Fruit fly (Drosophila melanogaster) whole organism, embryonic: ENCODE data around the gene HINT1.
A peak's percentile ranks its signal among the peaks of the same experiment; 100 is the strongest.

Experiments
- ATbp ChIP-seq: fragments of 200-800 bp; sonication (Bioruptor generic); optimal IDR thresholded peaks from 2 replicates; lab custom pipeline; 2017; ENCODE audit warnings: missing biosample characterization, mild to moderate bottlenecking, missing genetic modification characterization, missing genetic modification reagents
- Abd-B ChIP-seq: fragments of 200-800 bp; sonication (Bioruptor generic); optimal IDR thresholded peaks from 2 replicates; lab custom pipeline; 2018; ENCODE audit warnings: missing biosample characterization, mild to moderate bottlenecking, missing genetic modification characterization, moderate library complexity
- Bdp1 ChIP-seq: fragments of 200-800 bp; sonication (Bioruptor generic); optimal IDR thresholded peaks from 3 replicates; lab custom pipeline; 2016; ENCODE audit warnings: missing biosample characterization, missing genetic modification characterization
- CG1233 ChIP-seq: fragments of 200-800 bp; sonication (Bioruptor generic); optimal IDR thresholded peaks from 4 replicates; lab custom pipeline; 2018; ENCODE audit warnings: missing biosample characterization, mild to moderate bottlenecking, missing genetic modification characterization
- CG12744 ChIP-seq: fragments of 200-800 bp; sonication (Bioruptor generic); optimal IDR thresholded peaks from 2 replicates; lab custom pipeline; 2016; ENCODE audit warnings: missing biosample characterization, missing genetic modification characterization
- CG13624 ChIP-seq: fragments of 200-800 bp; sonication (Bioruptor generic); optimal IDR thresholded peaks from 2 replicates; lab custom pipeline; 2016; ENCODE audit warnings: missing biosample characterization, missing genetic modification characterization
- CG13775 ChIP-seq: fragments of 200-800 bp; sonication (Bioruptor generic); optimal IDR thresholded peaks from 3 replicates; lab custom pipeline; 2017; ENCODE audit warnings: missing biosample characterization, mild to moderate bottlenecking, missing genetic modification characterization
- CG14667 ChIP-seq: fragments of 200-800 bp; sonication (Bioruptor generic); IDR thresholded peaks from 2 replicates; pipeline ENCODE4 v1.3.6; 2022; ENCODE audit warnings: missing biosample characterization, missing genetic modification characterization
- CG16779 ChIP-seq: fragments of 200-800 bp; sonication (Bioruptor generic); IDR thresholded peaks from 2 replicates; pipeline ENCODE4 v1.3.6; 2022; ENCODE audit warnings: missing biosample characterization, missing genetic modification characterization
- CG17186 ChIP-seq: fragments of 200-800 bp; sonication (Bioruptor generic); optimal IDR thresholded peaks from 3 replicates; lab custom pipeline; 2017; ENCODE audit warnings: missing biosample characterization, missing genetic modification reagents, missing genetic modification characterization
- CG17328 ChIP-seq: fragments of 200-800 bp; sonication (Bioruptor generic); IDR thresholded peaks from 2 replicates; pipeline ENCODE4 v1.3.6; 2022; ENCODE audit warnings: missing biosample characterization, missing genetic modification characterization
- CG17568 ChIP-seq: fragments of 200-800 bp; sonication (Bioruptor generic); optimal IDR thresholded peaks from 2 replicates; lab custom pipeline; 2018; ENCODE audit warnings: missing biosample characterization, mild to moderate bottlenecking, missing genetic modification characterization, moderate library complexity
- CG1792 ChIP-seq: fragments of 200-800 bp; sonication (Bioruptor generic); optimal IDR thresholded peaks from 2 replicates; lab custom pipeline; 2016; ENCODE audit warnings: missing biosample characterization, missing genetic modification characterization
- CG18476 ChIP-seq: fragments of 200-800 bp; sonication (Bioruptor generic); optimal IDR thresholded peaks from 2 replicates; lab custom pipeline; 2016; ENCODE audit warnings: missing biosample characterization, mild to moderate bottlenecking, missing genetic modification characterization
- CG33213 ChIP-seq: fragments of 200-800 bp; sonication (Bioruptor generic); optimal IDR thresholded peaks from 3 replicates; lab custom pipeline; 2016; ENCODE audit warnings: missing biosample characterization, missing genetic modification characterization
- CG4404 ChIP-seq: fragments of 200-800 bp; sonication (Bioruptor generic); IDR thresholded peaks from 2 replicates; pipeline ENCODE4 v1.3.6; 2022; ENCODE audit warnings: missing biosample characterization, missing genetic modification characterization
- CG5245 ChIP-seq: fragments of 200-800 bp; sonication (Bioruptor generic); optimal IDR thresholded peaks from 3 replicates; lab custom pipeline; 2016; ENCODE audit warnings: missing biosample characterization, missing genetic modification characterization
- CG6654 ChIP-seq: fragments of 200-800 bp; sonication (Bioruptor generic); optimal IDR thresholded peaks from 2 replicates; lab custom pipeline; 2017; ENCODE audit warnings: missing biosample characterization, mild to moderate bottlenecking, missing genetic modification characterization
- CG7372 ChIP-seq: fragments of 200-800 bp; sonication (Bioruptor generic); IDR thresholded peaks from 2 replicates; pipeline ENCODE4 v1.3.6; 2022; ENCODE audit warnings: missing biosample characterization, missing genetic modification characterization
- CG8281 ChIP-seq: fragments of 200-800 bp; sonication (Bioruptor generic); optimal IDR thresholded peaks from 2 replicates; lab custom pipeline; 2018; ENCODE audit warnings: missing biosample characterization, mild to moderate bottlenecking, missing genetic modification characterization, moderate library complexity
- CG8388 ChIP-seq: fragments of 200-800 bp; sonication (Bioruptor generic); optimal IDR thresholded peaks from 2 replicates; lab custom pipeline; 2019; ENCODE audit warnings: missing biosample characterization, mild to moderate bottlenecking, missing genetic modification characterization, moderate library complexity
- CG8478 ChIP-seq: fragments of >200 bp; optimal IDR thresholded peaks from 2 replicates; lab custom pipeline; 2018
- CG9215 ChIP-seq: fragments of 200-800 bp; sonication (Bioruptor generic); IDR thresholded peaks from 2 replicates; pipeline ENCODE4 v1.3.6; 2022; ENCODE audit warnings: missing biosample characterization, missing genetic modification characterization
- CTCF ChIP-seq: fragments of 200-800 bp; sonication (Bioruptor generic); optimal IDR thresholded peaks from 2 replicates; lab custom pipeline; 2017; ENCODE audit warnings: missing biosample characterization, mild to moderate bottlenecking, missing genetic modification characterization, moderate library complexity
- Camta ChIP-seq: fragments of 200-800 bp; sonication (Bioruptor generic); optimal IDR thresholded peaks from 2 replicates; lab custom pipeline; 2016; ENCODE audit warnings: missing biosample characterization, missing genetic modification characterization
- Deaf1 ChIP-seq: fragments of 200-800 bp; optimal IDR thresholded peaks from 3 replicates; lab custom pipeline; 2019; ENCODE audit warnings: missing biosample characterization, mild to moderate bottlenecking, missing genetic modification characterization, moderate library complexity
- E2f1 ChIP-seq: fragments of 200-800 bp; sonication (Bioruptor generic); IDR thresholded peaks from 2 replicates; pipeline ENCODE4 v1.3.6; 2022; ENCODE audit warnings: missing biosample characterization, missing genetic modification characterization
- Eip74EF ChIP-seq, 2 experiments: fragments of 200-800 bp in 1 of 2; fragments of >200 bp in 1 of 2; sonication (Bioruptor generic) in 1 of 2; optimal IDR thresholded peaks; 2 replicates each; lab custom pipeline; 2017 to 2019; ENCODE audit warnings: missing biosample characterization in 2 of 2, missing genetic modification characterization in 2 of 2, mild to moderate bottlenecking in 1 of 2, moderate library complexity in 1 of 2
- H2.0 ChIP-seq: fragments of 200-800 bp; sonication (Bioruptor generic); IDR thresholded peaks from 2 replicates; pipeline ENCODE4 v1.3.6; 2022; ENCODE audit warnings: missing biosample characterization, missing genetic modification characterization
- Hr3 ChIP-seq: fragments of 200-800 bp; sonication (Bioruptor generic); optimal IDR thresholded peaks from 3 replicates; lab custom pipeline; 2016; ENCODE audit warnings: missing biosample characterization, missing genetic modification characterization
- NFAT ChIP-seq: fragments of 200-800 bp; sonication (Bioruptor generic); IDR thresholded peaks from 2 replicates; pipeline ENCODE4 v1.3.6; 2022; ENCODE audit warnings: missing biosample characterization, missing genetic modification characterization
- Sox102F ChIP-seq: fragments of 200-800 bp; sonication (Bioruptor generic); optimal IDR thresholded peaks from 2 replicates; lab custom pipeline; 2018; ENCODE audit warnings: missing biosample characterization, mild to moderate bottlenecking, missing genetic modification characterization, moderate library complexity
- Spps ChIP-seq: fragments of 200-800 bp; sonication (Bioruptor generic); optimal IDR thresholded peaks from 2 replicates; lab custom pipeline; 2018; ENCODE audit warnings: missing biosample characterization, mild to moderate bottlenecking, missing genetic modification characterization
- YL-1 ChIP-seq: fragments of 200-800 bp; sonication (Bioruptor generic); optimal IDR thresholded peaks from 3 replicates; lab custom pipeline; 2017; ENCODE audit warnings: missing biosample characterization, mild to moderate bottlenecking, missing genetic modification characterization
- ab ChIP-seq: fragments of 200-800 bp; sonication (Bioruptor generic); optimal IDR thresholded peaks from 2 replicates; lab custom pipeline; 2016; ENCODE audit warnings: missing biosample characterization, missing genetic modification characterization
- chm ChIP-seq: fragments of 200-800 bp; sonication (Bioruptor generic); IDR thresholded peaks from 2 replicates; pipeline ENCODE4 v1.3.6; 2022; ENCODE audit warnings: missing biosample characterization, missing genetic modification characterization
- dan ChIP-seq: fragments of 200-800 bp; sonication (Bioruptor generic); IDR thresholded peaks from 2 replicates; pipeline ENCODE4 v1.3.6; 2022; ENCODE audit warnings: missing biosample characterization, missing genetic modification characterization
- exex ChIP-seq: fragments of 200-800 bp; sonication (Bioruptor generic); optimal IDR thresholded peaks from 4 replicates; lab custom pipeline; 2018; ENCODE audit warnings: missing biosample characterization, mild to moderate bottlenecking, missing genetic modification characterization, moderate library complexity
- knrl ChIP-seq: fragments of 200-800 bp; sonication (Bioruptor generic); IDR thresholded peaks from 3 replicates; pipeline ENCODE4 v1.3.6; 2022; ENCODE audit warnings: missing biosample characterization, missing genetic modification characterization; ENCODE audit not compliant: partially characterized antibody
- lola ChIP-seq, 3 experiments: fragments of >200 bp in 2 of 3; fragments of 200-800 bp in 1 of 3; sonication (Bioruptor generic) in 1 of 3; optimal IDR thresholded peaks; 2 replicates each; lab custom pipeline; 2017 to 2019; ENCODE audit warnings: missing biosample characterization in 3 of 3, missing genetic modification characterization in 3 of 3, mild to moderate bottlenecking in 1 of 3, moderate library complexity in 1 of 3
- nerfin-2 ChIP-seq: fragments of 200-800 bp; sonication (Bioruptor generic); IDR thresholded peaks from 2 replicates; pipeline ENCODE4 v1.3.6; 2022; ENCODE audit warnings: missing biosample characterization, missing genetic modification characterization; ENCODE audit not compliant: partially characterized antibody
- oc ChIP-seq: fragments of 200-800 bp; sonication (Bioruptor generic); optimal IDR thresholded peaks from 2 replicates; lab custom pipeline; 2018; ENCODE audit warnings: missing biosample characterization, mild to moderate bottlenecking, missing genetic modification characterization, moderate library complexity
- otp ChIP-seq: fragments of 200-800 bp; sonication (Bioruptor generic); IDR thresholded peaks from 3 replicates; pipeline ENCODE4, ENCODE4 v1.3.6; 2022; ENCODE audit warnings: missing biosample characterization, missing genetic modification characterization
- run ChIP-seq: fragments of 200-800 bp; sonication (Bioruptor generic); optimal IDR thresholded peaks from 3 replicates; lab custom pipeline; 2018; ENCODE audit warnings: missing biosample characterization, mild to moderate bottlenecking, missing genetic modification characterization
- sim ChIP-seq: fragments of 200-800 bp; sonication (Bioruptor generic); IDR thresholded peaks from 2 replicates; pipeline ENCODE4 v1.3.6; 2022; ENCODE audit warnings: missing biosample characterization, missing genetic modification characterization
- tap ChIP-seq: fragments of 200-800 bp; optimal IDR thresholded peaks from 3 replicates; lab custom pipeline; 2019; ENCODE audit warnings: missing biosample characterization, mild to moderate bottlenecking, missing genetic modification characterization, moderate library complexity
- ttk ChIP-seq: fragments of 200-800 bp; sonication (Bioruptor generic); IDR thresholded peaks from 2 replicates; pipeline ENCODE4 v2.1.2; 2022; ENCODE audit warnings: missing biosample characterization, missing genetic modification characterization
- tup ChIP-seq: fragments of 200-800 bp; sonication (Bioruptor generic); optimal IDR thresholded peaks from 2 replicates; lab custom pipeline; 2016; ENCODE audit warnings: missing biosample characterization, mild to moderate bottlenecking, missing genetic modification characterization, moderate library complexity
- zen2 ChIP-seq: fragments of 200-800 bp; sonication (Bioruptor generic); IDR thresholded peaks from 3 replicates; pipeline ENCODE4 v1.3.6; 2022; ENCODE audit warnings: missing biosample characterization, missing genetic modification characterization; ENCODE audit not compliant: partially characterized antibody
- zf30C ChIP-seq: fragments of 200-800 bp; sonication (Bioruptor generic); optimal IDR thresholded peaks from 3 replicates; lab custom pipeline; 2018; ENCODE audit warnings: missing biosample characterization, mild to moderate bottlenecking, missing genetic modification characterization

The HINT1 gene

dm6 chr2L:2765659-2766373 lies 4.1 kb upstream of the HINT1 start, which contains the start of the genes Snx21 and aph-1 (continued):
- peak; percentile 87 for TF ChIP-seq CG4404 (GFP tag; lab: Robert Waterston, UW)
- peak; percentile 85 for TF ChIP-seq CG5245 (GFP tag; lab: Kevin White, UChicago)
- peak; percentile 92 for TF ChIP-seq Sox102F (GFP tag; lab: Kevin White, UChicago)
- peak; percentile 90 for TF ChIP-seq CG8388
- TF ChIP-seq zf30C (GFP tag; lab: Kevin White, UChicago): no peak
- TF ChIP-seq CG9215 (GFP tag; lab: Robert Waterston, UW): peak; percentile 89
- TF ChIP-seq CG17568: no peak
- TF ChIP-seq ttk (GFP tag; lab: Robert Waterston, UW): peak; percentile 74
- peak; percentile 77 for TF ChIP-seq CG14667 (GFP tag; lab: Robert Waterston, UW)
- peak; percentile 76 for TF ChIP-seq tup (GFP tag; lab: Kevin White, UChicago)
- TF ChIP-seq oc (tag; lab: Kevin White, UChicago): peak; percentile 87
- peak; percentile 84 for TF ChIP-seq CG1233 (GFP tag; lab: Kevin White, UChicago)
- TF ChIP-seq H2.0 (GFP tag; lab: Robert Waterston, UW): peak; percentile 79
- TF ChIP-seq Hr3: peak; percentile 94
- TF ChIP-seq CG6654 (GFP tag; lab: Kevin White, UChicago): peak; percentile 69
- peak; percentile 54 for TF ChIP-seq CG17186 (GFP tag; lab: Kevin White, UChicago)
- peak; percentile 75 for TF ChIP-seq ab (GFP tag; lab: Kevin White, UChicago)
- TF ChIP-seq lola (GFP tag; optimal IDR thresholded peaks at IDR 0.05; lab: Kevin White, UChicago): peak in 1 of 3 experiments; percentile 93
- TF ChIP-seq sim (GFP tag; lab: Robert Waterston, UW): peak; percentile 62; the same call in 1 of the 2 replicates
- TF ChIP-seq CG33213: peak; percentile 62
- TF ChIP-seq ATbp (GFP tag; lab: Kevin White, UChicago): peak; percentile 88
- peak; percentile 63; the same call in 1 of the 2 replicates for TF ChIP-seq chm (GFP tag; lab: Robert Waterston, UW)
- TF ChIP-seq NFAT: peak; percentile 87
- peak; percentile 92 for TF ChIP-seq CG13775
- peak in 1 of 2 experiments; percentile 90 for TF ChIP-seq Eip74EF (GFP tag; optimal IDR thresholded peaks at IDR 0.05; lab: Kevin White, UChicago)
- TF ChIP-seq Spps: peak; percentile 75
- TF ChIP-seq CTCF (GFP tag; lab: Kevin White, UChicago): peak; percentile 49
- TF ChIP-seq Bdp1 (GFP tag; lab: Kevin White, UChicago): peak; percentile 66
- TF ChIP-seq otp: peak; percentile 56; the same call in 2 of the 3 replicates
- peak; percentile 85 for TF ChIP-seq tap
- TF ChIP-seq Deaf1 (tag; lab: Kevin White, UChicago): peak; percentile 75
- peak; percentile 89 for TF ChIP-seq CG13624 (GFP tag; lab: Kevin White, UChicago)
- TF ChIP-seq knrl (GFP tag; lab: Robert Waterston, UW): no peak
- TF ChIP-seq run (tag; lab: Kevin White, UChicago): peak; percentile 83
- TF ChIP-seq CG8281 (tag; lab: Kevin White, UChicago): peak; percentile 80
- no peak for TF ChIP-seq CG8478 (lab: Kevin White, UChicago)
- peak; percentile 80 for TF ChIP-seq YL-1
- peak; percentile 72; the same call in 1 of the 2 replicates for TF ChIP-seq dan
- no peak for TF ChIP-seq nerfin-2 (GFP tag; lab: Robert Waterston, UW)
- TF ChIP-seq Camta (GFP tag; lab: Kevin White, UChicago): peak; percentile 81
- peak; percentile 93 for TF ChIP-seq Abd-B
- peak; percentile 86 for TF ChIP-seq CG18476 (GFP tag; lab: Kevin White, UChicago)
- peak; percentile 85 for TF ChIP-seq CG17328 (GFP tag; lab: Robert Waterston, UW)
- peak; percentile 26 for TF ChIP-seq CG12744
- TF ChIP-seq CG7372: peak; percentile 85
- peak; percentile 76 for TF ChIP-seq CG1792 (GFP tag; lab: Kevin White, UChicago)
- TF ChIP-seq exex: peak; percentile 77
- TF ChIP-seq E2f1: peak; percentile 89
- no peak for TF ChIP-seq zen2 (GFP tag; lab: Robert Waterston, UW)
- TF ChIP-seq CG16779 (GFP tag; lab: Robert Waterston, UW): peak; percentile 14; the same call in 1 of the 2 replicates
